Fruit fly (Drosophila melanogaster) whole organism, embryonic: ENCODE data around the gene Fbp2.

Experiments used
- Atf-2 ChIP-seq: fragments of 200-800 bp; sonication (Bioruptor generic); optimal IDR thresholded peaks from 2 replicates; lab custom pipeline; 2016; ENCODE audit warnings: missing biosample characterization, missing genetic modification characterization
- CG10431 ChIP-seq: fragments of 200-800 bp; sonication (Bioruptor generic); optimal IDR thresholded peaks from 3 replicates; lab custom pipeline; 2018; ENCODE audit warnings: missing biosample characterization, mild to moderate bottlenecking, missing genetic modification characterization
- CG10565 ChIP-seq: fragments of 200-800 bp; sonication (Bioruptor generic); optimal IDR thresholded peaks from 3 replicates; lab custom pipeline; 2016; ENCODE audit warnings: missing biosample characterization, mild to moderate bottlenecking, missing genetic modification characterization
- CG10959 ChIP-seq: fragments of 200-800 bp; sonication (Bioruptor generic); IDR thresholded peaks from 2 replicates; pipeline ENCODE4 v1.3.6; 2022; ENCODE audit warnings: missing biosample characterization, missing genetic modification characterization
- CG11456 ChIP-seq: fragments of 200-800 bp; sonication (Bioruptor generic); IDR thresholded peaks from 3 replicates; pipeline ENCODE4 v1.3.6; 2022; ENCODE audit warnings: missing biosample characterization, missing genetic modification characterization
- CG12236 ChIP-seq: fragments of 200-800 bp; sonication (Bioruptor generic); optimal IDR thresholded peaks from 2 replicates; lab custom pipeline; 2016; ENCODE audit warnings: missing biosample characterization, missing genetic modification characterization
- CG13424 ChIP-seq: fragments of 200-800 bp; sonication (Bioruptor generic); optimal IDR thresholded peaks from 2 replicates; lab custom pipeline; 2019; ENCODE audit warnings: missing biosample characterization, mild to moderate bottlenecking, missing genetic modification characterization, moderate library complexity
- CG15269 ChIP-seq: fragments of 200-800 bp; sonication (Bioruptor generic); optimal IDR thresholded peaks from 2 replicates; lab custom pipeline; 2018; ENCODE audit warnings: missing biosample characterization, mild to moderate bottlenecking, missing genetic modification characterization, moderate library complexity
- CG1602 ChIP-seq: fragments of 200-800 bp; sonication (Bioruptor generic); optimal IDR thresholded peaks from 3 replicates; lab custom pipeline; 2016; ENCODE audit warnings: missing biosample characterization, missing genetic modification characterization
- CG16863 ChIP-seq: fragments of 200-800 bp; sonication (Bioruptor generic); optimal IDR thresholded peaks from 3 replicates; lab custom pipeline; 2016; ENCODE audit warnings: missing biosample characterization, missing genetic modification characterization
- CG17328 ChIP-seq: fragments of 200-800 bp; sonication (Bioruptor generic); IDR thresholded peaks from 2 replicates; pipeline ENCODE4 v1.3.6; 2022; ENCODE audit warnings: missing biosample characterization, missing genetic modification characterization
- CG17612 ChIP-seq: fragments of 200-800 bp; sonication (Bioruptor generic); IDR thresholded peaks from 2 replicates; pipeline ENCODE4 v1.3.6; 2022; ENCODE audit warnings: missing biosample characterization, missing genetic modification characterization
- CG17802 ChIP-seq: fragments of 200-800 bp; sonication (Bioruptor generic); optimal IDR thresholded peaks from 2 replicates; lab custom pipeline; 2018; ENCODE audit warnings: missing biosample characterization, mild to moderate bottlenecking, missing genetic modification characterization, moderate library complexity
- CG18262 ChIP-seq: fragments of 200-800 bp; optimal IDR thresholded peaks from 3 replicates; lab custom pipeline; 2019; ENCODE audit warnings: missing biosample characterization, mild to moderate bottlenecking, missing genetic modification characterization, moderate library complexity
- CG33557 ChIP-seq: fragments of 200-800 bp; sonication (Bioruptor generic); optimal IDR thresholded peaks from 2 replicates; lab custom pipeline; 2019; ENCODE audit warnings: missing biosample characterization, mild to moderate bottlenecking, missing genetic modification characterization, moderate library complexity
- CG34422 ChIP-seq: fragments of 200-800 bp; sonication (Bioruptor generic); IDR thresholded peaks from 3 replicates; pipeline ENCODE4 v1.3.6; 2022; ENCODE audit warnings: missing biosample characterization, missing genetic modification characterization
- CG4328 ChIP-seq: fragments of 200-800 bp; sonication (Bioruptor generic); optimal IDR thresholded peaks from 3 replicates; lab custom pipeline; 2017; ENCODE audit warnings: missing biosample characterization, missing genetic modification reagents, missing genetic modification characterization
- CG43689 ChIP-seq: fragments of 200-800 bp; sonication (Bioruptor generic); IDR thresholded peaks from 2 replicates; pipeline ENCODE4 v1.3.6; 2022; ENCODE audit warnings: missing biosample characterization, missing genetic modification characterization
- CG4707 ChIP-seq: fragments of 200-800 bp; sonication (Bioruptor generic); optimal IDR thresholded peaks from 2 replicates; lab custom pipeline; 2018; ENCODE audit warnings: missing biosample characterization, mild to moderate bottlenecking, missing genetic modification characterization, moderate library complexity
- CG6683 ChIP-seq: fragments of 200-800 bp; sonication (Bioruptor generic); optimal IDR thresholded peaks from 2 replicates; lab custom pipeline; 2017; ENCODE audit warnings: missing biosample characterization, mild to moderate bottlenecking, missing genetic modification characterization, missing genetic modification reagents
- CG7357 ChIP-seq: fragments of 200-800 bp; sonication (Bioruptor generic); IDR thresholded peaks from 3 replicates; pipeline ENCODE4 v1.3.6; 2022; ENCODE audit warnings: missing biosample characterization, missing genetic modification characterization
- CG7839 ChIP-seq: fragments of 200-800 bp; sonication (Bioruptor generic); optimal IDR thresholded peaks from 3 replicates; lab custom pipeline; 2018; ENCODE audit warnings: missing biosample characterization, mild to moderate bottlenecking, missing genetic modification characterization, moderate library complexity
- CG8290 ChIP-seq, 3 experiments: fragments of 200-800 bp; sonication (Bioruptor generic); optimal IDR thresholded peaks; 2 replicates each; lab custom pipeline; 2016 to 2019; ENCODE audit warnings: missing biosample characterization in 3 of 3, missing genetic modification characterization in 3 of 3, mild to moderate bottlenecking in 2 of 3, moderate library complexity in 1 of 3
- CG8478 ChIP-seq: fragments of >200 bp; optimal IDR thresholded peaks from 2 replicates; lab custom pipeline; 2018
- Camta ChIP-seq: fragments of 200-800 bp; sonication (Bioruptor generic); optimal IDR thresholded peaks from 2 replicates; lab custom pipeline; 2016; ENCODE audit warnings: missing biosample characterization, missing genetic modification characterization
- Doc3 ChIP-seq: fragments of 200-800 bp; sonication (Bioruptor generic); IDR thresholded peaks from 3 replicates; pipeline ENCODE4 v1.3.6; 2022; ENCODE audit warnings: missing biosample characterization, missing genetic modification characterization; ENCODE audit not compliant: partially characterized antibody
- Ets97D ChIP-seq: fragments of 200-800 bp; sonication (Bioruptor generic); optimal IDR thresholded peaks from 3 replicates; lab custom pipeline; 2016; ENCODE audit warnings: missing biosample characterization, missing genetic modification characterization
- Fer2 ChIP-seq: fragments of 200-800 bp; sonication (Bioruptor generic); optimal IDR thresholded peaks from 2 replicates; lab custom pipeline; 2018; ENCODE audit warnings: missing biosample characterization, mild to moderate bottlenecking, missing genetic modification characterization, moderate library complexity
- H15 ChIP-seq: fragments of 200-800 bp; sonication (Bioruptor generic); IDR thresholded peaks from 3 replicates; pipeline ENCODE4 v1.3.6; 2022; ENCODE audit warnings: missing biosample characterization, missing genetic modification characterization
- HLHmδ ChIP-seq: fragments of 200-800 bp; sonication (Bioruptor generic); optimal IDR thresholded peaks from 2 replicates; lab custom pipeline; 2018; ENCODE audit warnings: missing biosample characterization, mild to moderate bottlenecking, missing genetic modification characterization, moderate library complexity
- Hr51 ChIP-seq, 2 experiments: fragments of 200-800 bp; sonication (Bioruptor generic); optimal IDR thresholded peaks; 2 replicates in 1 of 2; 3 replicates in 1 of 2; lab custom pipeline; 2016 to 2018; ENCODE audit warnings: missing biosample characterization in 2 of 2, missing genetic modification characterization in 2 of 2, mild to moderate bottlenecking in 1 of 2, moderate library complexity in 1 of 2
- Sry-β ChIP-seq: fragments of 200-800 bp; sonication (Bioruptor generic); optimal IDR thresholded peaks from 2 replicates; lab custom pipeline; 2018; ENCODE audit warnings: missing biosample characterization, mild to moderate bottlenecking, missing genetic modification characterization, moderate library complexity
- TFAM ChIP-seq: fragments of 200-800 bp; sonication (Bioruptor generic); optimal IDR thresholded peaks from 2 replicates; lab custom pipeline; 2017; ENCODE audit warnings: missing biosample characterization, missing genetic modification characterization, inconsistent platforms
- Xbp1 ChIP-seq: fragments of 200-800 bp; sonication (Bioruptor generic); optimal IDR thresholded peaks from 3 replicates; lab custom pipeline; 2016; ENCODE audit warnings: missing biosample characterization, mild to moderate bottlenecking, missing genetic modification characterization
- croc ChIP-seq: fragments of 200-800 bp; sonication (Bioruptor generic); conservative IDR thresholded peaks from 3 replicates; pipeline ENCODE4 v1.3.6; 2022; ENCODE audit warnings: missing biosample characterization, missing genetic modification characterization
- dati ChIP-seq: fragments of 200-800 bp; sonication (Bioruptor generic); IDR thresholded peaks from 2 replicates; pipeline ENCODE4 v1.3.6; 2022; ENCODE audit warnings: missing biosample characterization, missing genetic modification characterization
- dmrt99B ChIP-seq: fragments of 200-800 bp; sonication (Bioruptor generic); optimal IDR thresholded peaks from 2 replicates; lab custom pipeline; 2018; ENCODE audit warnings: missing biosample characterization, mild to moderate bottlenecking, missing genetic modification characterization, moderate library complexity
- ems ChIP-seq: fragments of 200-800 bp; sonication (Bioruptor generic); optimal IDR thresholded peaks from 3 replicates; lab custom pipeline; 2016; ENCODE audit warnings: missing biosample characterization, missing genetic modification characterization
- ftz-f1 ChIP-seq: fragments of 200-800 bp; sonication (Bioruptor generic); optimal IDR thresholded peaks from 2 replicates; lab custom pipeline; 2016; ENCODE audit warnings: missing biosample characterization, missing genetic modification characterization
- hkb ChIP-seq, 2 experiments: fragments of 200-800 bp in 1 of 2; fragments of >200 bp in 1 of 2; sonication (Bioruptor generic) in 1 of 2; IDR thresholded peaks in 1 of 2; optimal IDR thresholded peaks in 1 of 2; 2 replicates each; pipeline versions ENCODE4 v1.3.6 to Lab custom; 2017 to 2022; ENCODE audit warnings: missing biosample characterization in 1 of 2, missing genetic modification characterization in 1 of 2
- insv ChIP-seq, 2 experiments: fragments of 200-800 bp; sonication (Bioruptor generic); optimal IDR thresholded peaks; 3 replicates each; lab custom pipeline; 2016 to 2018; ENCODE audit warnings: missing biosample characterization in 2 of 2, missing genetic modification characterization in 2 of 2
- jumu ChIP-seq: fragments of 200-800 bp; sonication (Bioruptor generic); optimal IDR thresholded peaks from 3 replicates; lab custom pipeline; 2016; ENCODE audit warnings: missing biosample characterization, missing genetic modification characterization
- lmd ChIP-seq: fragments of 200-800 bp; sonication (Bioruptor generic); IDR thresholded peaks from 2 replicates; pipeline ENCODE4 v1.3.6; 2022; ENCODE audit warnings: missing biosample characterization, missing genetic modification characterization
- lola ChIP-seq, 3 experiments: fragments of >200 bp in 2 of 3; fragments of 200-800 bp in 1 of 3; sonication (Bioruptor generic) in 1 of 3; optimal IDR thresholded peaks; 2 replicates each; lab custom pipeline; 2017 to 2019; ENCODE audit warnings: missing biosample characterization in 3 of 3, missing genetic modification characterization in 3 of 3, mild to moderate bottlenecking in 1 of 3, moderate library complexity in 1 of 3
- pan ChIP-seq, 4 experiments: fragments of >200 bp in 3 of 4; fragments of 200-800 bp in 1 of 4; sonication (Bioruptor generic) in 1 of 4; optimal IDR thresholded peaks in 3 of 4; IDR thresholded peaks in 1 of 4; 2 replicates each; pipeline versions ENCODE4 v1.3.6 to Lab custom; 2017 to 2022; ENCODE audit warnings: missing biosample characterization in 2 of 4, missing genetic modification characterization in 2 of 4, mixed read lengths in 1 of 4
- pho ChIP-seq: fragments of 200-800 bp; sonication (Bioruptor generic); optimal IDR thresholded peaks from 2 replicates; lab custom pipeline; 2016; ENCODE audit warnings: missing biosample characterization, missing genetic modification characterization
- prd ChIP-seq, 3 experiments: fragments of >200 bp in 2 of 3; fragments of 200-800 bp in 1 of 3; sonication (Bioruptor generic) in 1 of 3; optimal IDR thresholded peaks in 2 of 3; IDR thresholded peaks in 1 of 3; 2 replicates in 2 of 3; 3 replicates in 1 of 3; pipeline versions ENCODE4 v1.3.6 to Lab custom; 2017 to 2022; ENCODE audit warnings: missing biosample characterization in 1 of 3, missing genetic modification characterization in 1 of 3
- tap ChIP-seq: fragments of 200-800 bp; optimal IDR thresholded peaks from 3 replicates; lab custom pipeline; 2019; ENCODE audit warnings: missing biosample characterization, mild to moderate bottlenecking, missing genetic modification characterization, moderate library complexity
- trh ChIP-seq: fragments of 200-800 bp; sonication (Bioruptor generic); optimal IDR thresholded peaks from 2 replicates; lab custom pipeline; 2016; ENCODE audit warnings: missing biosample characterization, missing genetic modification characterization

Gene Fbp2

DNA sequence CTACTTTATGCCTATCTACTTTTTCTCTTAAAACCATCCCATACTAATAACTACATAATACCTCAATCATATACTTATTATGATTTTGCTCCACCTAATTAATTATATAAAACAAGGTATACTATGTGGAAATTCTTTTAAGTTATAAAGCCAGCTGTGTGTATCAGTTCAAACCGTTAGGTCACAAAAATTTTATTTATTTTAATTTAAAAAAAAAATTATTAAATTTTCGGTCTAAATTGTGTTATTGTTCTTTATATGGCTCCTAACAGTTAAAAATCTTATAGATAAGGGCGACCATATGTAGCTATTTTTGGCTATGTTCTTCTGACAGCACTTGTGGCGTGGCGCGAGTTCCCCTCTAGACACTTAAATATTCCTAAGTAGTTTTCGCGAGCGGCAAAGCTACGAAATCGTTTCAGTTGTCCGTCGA, 39.3 kb upstream of the Fbp2 start, which contains the start of gene Aldh (continued):
- TF ChIP-seq insv (GFP tag; optimal IDR thresholded peaks at IDR 0.05; lab: Kevin White, UChicago) (no peak), CG16863 (GFP tag; lab: Kevin White, UChicago) (no peak), CG10431 (GFP tag; lab: Kevin White, UChicago) (no peak), Hr51 (GFP tag; optimal IDR thresholded peaks at IDR 0.05; lab: Kevin White, UChicago) (peak in 1 of 2 experiments; percentile 52), CG7357 (GFP tag; lab: Robert Waterston, UW) (no peak), CG43689 (no peak), CG17612 (GFP tag; lab: Robert Waterston, UW) (no peak), H15 (GFP tag; lab: Robert Waterston, UW) (no peak), Fer2 (tag; lab: Kevin White, UChicago) (no peak), dati (GFP tag; lab: Robert Waterston, UW) (no peak), lmd (peak; percentile 52; the same call in 1 of the 2 replicates), ftz-f1 (GFP tag; lab: Kevin White, UChicago) (no peak), Doc3 (GFP tag; lab: Robert Waterston, UW) (no peak), croc (GFP tag; lab: Robert Waterston, UW) (no peak), CG4707 (GFP tag; lab: Kevin White, UChicago) (no peak), HLHmδ (GFP tag; lab: Kevin White, UChicago) (no peak), CG15269 (tag; lab: Kevin White, UChicago) (no peak), CG18262 (tag; lab: Kevin White, UChicago) (no peak), CG10565 (GFP tag; lab: Kevin White, UChicago) (no peak), CG4328 (GFP tag; lab: Kevin White, UChicago) (peak; percentile 20), Sry-β (GFP tag; lab: Kevin White, UChicago) (peak; percentile 80), CG7839 (no peak), CG11456 (GFP tag; lab: Robert Waterston, UW) (no peak), hkb (optimal IDR thresholded peaks at IDR 0.05; lab: Kevin White, UChicago) (no peak), hkb (GFP tag; IDR thresholded peaks at IDR 0.05; lab: Robert Waterston, UW) (no peak), ems (GFP tag; lab: Kevin White, UChicago) (no peak), CG33557 (GFP tag; lab: Kevin White, UChicago) (no peak), Atf-2 (GFP tag; lab: Kevin White, UChicago) (no peak), jumu (GFP tag; lab: Kevin White, UChicago) (no peak), CG1602 (peak; percentile 11), CG34422 (GFP tag; lab: Robert Waterston, UW) (no peak), CG13424 (tag; lab: Kevin White, UChicago) (peak; percentile 35), TFAM (GFP tag; lab: Kevin White, UChicago) (no peak), CG6683 (GFP tag; lab: Kevin White, UChicago) (no peak), CG8290 (GFP tag; optimal IDR thresholded peaks at IDR 0.05; lab: Kevin White, UChicago) (no peak), CG8290 (tag; optimal IDR thresholded peaks at IDR 0.05; lab: Kevin White, UChicago) (peak in 1 of 2 experiments; percentile 12), prd (optimal IDR thresholded peaks at IDR 0.05; lab: Kevin White, UChicago) (no peak), prd (GFP tag; IDR thresholded peaks at IDR 0.05; lab: Robert Waterston, UW) (peak; percentile 37; the same call in 1 of the 3 replicates), CG8478 (lab: Kevin White, UChicago) (no peak), Ets97D (no peak), tap (no peak), pho (no peak), dmrt99B (tag; lab: Kevin White, UChicago) (peak; percentile 31), CG12236 (GFP tag; lab: Kevin White, UChicago) (no peak), trh (no peak), CG17802 (tag; lab: Kevin White, UChicago) (no peak), lola (GFP tag; optimal IDR thresholded peaks at IDR 0.05; lab: Kevin White, UChicago) (no peak), Camta (no peak), CG17328 (no peak), Xbp1 (GFP tag; lab: Kevin White, UChicago) (peak; percentile 17), CG10959 (GFP tag; lab: Robert Waterston, UW) (no peak), pan (optimal IDR thresholded peaks at IDR 0.05; lab: Kevin White, UChicago) (no peak), pan (GFP tag; optimal IDR thresholded peaks at IDR 0.05 in 1 of 2, IDR thresholded peaks at IDR 0.05 in 1 of 2) (no peak)
